Worm (Caenorhabditis elegans): ENCODE data around the gene atgp-1.

ce11 chrIV:17285263-17285662, 16.1 kb downstream of the atgp-1 start:
- TF ChIP-seq unc-62 (GFP tag; optimal IDR thresholded peaks at IDR 0.05): no peak
- no peak for TF ChIP-seq ces-1 (GFP tag; optimal IDR thresholded peaks at IDR 0.05)
- TF ChIP-seq elt-3 (tag; optimal IDR thresholded peaks at IDR 0.05): no peak
- TF ChIP-seq elt-1 (tag; optimal IDR thresholded peaks at IDR 0.05; ENCODE audit: borderline replicate concordance, insufficient read depth): no peak
- TF ChIP-seq sem-2 (GFP tag; optimal IDR thresholded peaks at IDR 0.05): no peak
- TF ChIP-seq snpc-4 (tag; optimal IDR thresholded peaks at IDR 0.05): no peak
- TF ChIP-seq nhr-76 (tag; optimal IDR thresholded peaks at IDR 0.05): no peak
- TF ChIP-seq nhr-28 (tag; optimal IDR thresholded peaks at IDR 0.05): no peak
- TF ChIP-seq blmp-1 (tag; optimal IDR thresholded peaks at IDR 0.05): no peak
- TF ChIP-seq cnd-1 (tag; optimal IDR thresholded peaks at IDR 0.05): no peak
- no peak for TF ChIP-seq mab-5 (tag; optimal IDR thresholded peaks at IDR 0.05)
